Fruit fly (Drosophila melanogaster) whole organism, pupa: Measurements from ENCODE around the gene Nlg2.
A peak's percentile ranks its signal among the peaks of the same experiment; 100 is the strongest.

Source experiments
- CG10348 ChIP-seq: fragments of 200-800 bp; sonication (Bioruptor generic); IDR thresholded peaks from 2 replicates; pipeline ENCODE4 v1.3.6; 2022; ENCODE audit warnings: missing biosample characterization, missing genetic modification characterization
- CG12605 ChIP-seq: fragments of 200-800 bp; sonication (Bioruptor generic); IDR thresholded peaks from 2 replicates; pipeline ENCODE4 v1.3.6; 2022; ENCODE audit warnings: missing biosample characterization, missing genetic modification characterization
- CG13204 ChIP-seq: fragments of 200-800 bp; sonication (Bioruptor generic); optimal IDR thresholded peaks from 2 replicates; lab custom pipeline; 2018; ENCODE audit warnings: missing biosample characterization, mild to moderate bottlenecking, missing genetic modification characterization, moderate library complexity
- CG14655 ChIP-seq: fragments of 200-800 bp; sonication (Bioruptor generic); optimal IDR thresholded peaks from 3 replicates; lab custom pipeline; 2017; ENCODE audit warnings: mild to moderate bottlenecking, missing biosample characterization, missing genetic modification reagents, missing genetic modification characterization
- CG15710 ChIP-seq: fragments of 200-800 bp; sonication (Bioruptor generic); optimal IDR thresholded peaks from 2 replicates; lab custom pipeline; 2018; ENCODE audit warnings: missing biosample characterization, mild to moderate bottlenecking, missing genetic modification characterization, moderate library complexity
- CG17806 ChIP-seq: fragments of 200-800 bp; sonication (Bioruptor generic); optimal IDR thresholded peaks from 2 replicates; lab custom pipeline; 2018; ENCODE audit warnings: missing biosample characterization, mild to moderate bottlenecking, missing genetic modification characterization, moderate library complexity
- CG32121 ChIP-seq: fragments of 200-800 bp; sonication (Bioruptor generic); IDR thresholded peaks from 2 replicates; pipeline ENCODE4 v1.3.6; 2022; ENCODE audit warnings: missing biosample characterization, missing genetic modification characterization
- CG34367 ChIP-seq: fragments of 200-800 bp; sonication (Bioruptor generic); optimal IDR thresholded peaks from 2 replicates; lab custom pipeline; 2018; ENCODE audit warnings: missing biosample characterization, mild to moderate bottlenecking, missing genetic modification characterization
- CG4496 ChIP-seq: fragments of 200-800 bp; sonication (Bioruptor generic); IDR thresholded peaks from 3 replicates; pipeline ENCODE4 v1.3.6; 2022; ENCODE audit warnings: missing biosample characterization, missing genetic modification characterization
- CG8159 ChIP-seq: fragments of 200-800 bp; sonication (Bioruptor generic); optimal IDR thresholded peaks from 3 replicates; lab custom pipeline; 2018; ENCODE audit warnings: missing biosample characterization, mild to moderate bottlenecking, missing genetic modification characterization, moderate library complexity
- CG8301 ChIP-seq: fragments of 200-800 bp; sonication (Bioruptor generic); optimal IDR thresholded peaks from 2 replicates; lab custom pipeline; 2018; ENCODE audit warnings: missing biosample characterization, mild to moderate bottlenecking, missing genetic modification characterization
- CG9948 ChIP-seq: fragments of 200-800 bp; sonication (Bioruptor generic); optimal IDR thresholded peaks from 2 replicates; lab custom pipeline; 2018; ENCODE audit warnings: missing biosample characterization, mild to moderate bottlenecking, missing genetic modification characterization, moderate library complexity
- D1 ChIP-seq: fragments of 200-800 bp; sonication (Bioruptor generic); optimal IDR thresholded peaks from 2 replicates; lab custom pipeline; 2018; ENCODE audit warnings: missing biosample characterization, mild to moderate bottlenecking, missing genetic modification characterization, moderate library complexity
- EcR ChIP-seq: fragments of 200-800 bp; sonication (Bioruptor generic); optimal IDR thresholded peaks from 3 replicates; lab custom pipeline; 2019; ENCODE audit warnings: missing biosample characterization, missing genetic modification characterization, mild to moderate bottlenecking, moderate library complexity, missing genetic modification reagents
- Ets98B ChIP-seq: fragments of 200-800 bp; sonication (Bioruptor generic); IDR thresholded peaks from 2 replicates; pipeline ENCODE4 v1.3.6; 2022; ENCODE audit warnings: missing biosample characterization, missing genetic modification characterization
- Pif1A ChIP-seq: fragments of 200-800 bp; sonication (Bioruptor generic); optimal IDR thresholded peaks from 3 replicates; lab custom pipeline; 2016; ENCODE audit warnings: missing biosample characterization, missing genetic modification characterization
- Pif1B ChIP-seq: fragments of 200-800 bp; sonication (Bioruptor generic); optimal IDR thresholded peaks from 3 replicates; lab custom pipeline; 2016; ENCODE audit warnings: missing biosample characterization, missing genetic modification characterization
- Snoo ChIP-seq: fragments of 200-800 bp; sonication (Bioruptor generic); optimal IDR thresholded peaks from 3 replicates; lab custom pipeline; 2017; ENCODE audit warnings: missing biosample characterization, mild to moderate bottlenecking, missing genetic modification characterization, inconsistent platforms
- fd96Ca ChIP-seq: fragments of 200-800 bp; sonication (Bioruptor generic); IDR thresholded peaks from 3 replicates; pipeline ENCODE4 v1.3.6; 2022; ENCODE audit warnings: missing biosample characterization, missing genetic modification characterization
- gl ChIP-seq: fragments of 200-800 bp; sonication (Bioruptor generic); optimal IDR thresholded peaks from 2 replicates; lab custom pipeline; 2018; ENCODE audit warnings: missing biosample characterization, mild to moderate bottlenecking, missing genetic modification characterization
- rn ChIP-seq: fragments of 200-800 bp; sonication (Bioruptor generic); IDR thresholded peaks from 2 replicates; pipeline ENCODE4 v1.3.6; 2022; ENCODE audit warnings: missing biosample characterization, missing genetic modification characterization

Gene Nlg2

dm6 chr2L:6925114-6925513 is 50.4 kb downstream of the Nlg2 start:
- no peak for TF ChIP-seq CG9948 (tag; lab: Kevin White, UChicago)
- no peak for TF ChIP-seq CG8301 (tag; lab: Kevin White, UChicago)
- no peak for TF ChIP-seq CG15710
- no peak for TF ChIP-seq Pif1A (GFP tag; lab: Kevin White, UChicago)
- TF ChIP-seq CG12605 = no peak

- no peak for TF ChIP-seq CG8301 (tag; lab: Kevin White, UChicago)
- no peak for TF ChIP-seq rn (GFP tag; lab: Robert Waterston, UW)
- TF ChIP-seq CG32121 = no peak
- TF ChIP-seq CG14655 = no peak
- TF ChIP-seq D1 (tag; lab: Kevin White, UChicago) = no peak
- TF ChIP-seq fd96Ca (GFP tag; lab: Robert Waterston, UW) = no peak
- TF ChIP-seq Ets98B (GFP tag; lab: Robert Waterston, UW) = no peak
- TF ChIP-seq, all 21 proteins: peak for 0
Measured at dm6 chr2L:6931821-6932220, 57.1 kb downstream of the Nlg2 start, which contains the start of gene CG43232. TSS of gene CG43232 (plus strand) at chr2L:6932121.

- TF ChIP-seq CG9948 (tag; lab: Kevin White, UChicago) = no peak
- peak; percentile 7; the same call in 1 of the 2 replicates for TF ChIP-seq CG32121
- no peak for TF ChIP-seq CG8301 (tag; lab: Kevin White, UChicago)
Measured at dm6 chr2L:6939698-6940097, 65.0 kb downstream of the Nlg2 start.

DNA sequence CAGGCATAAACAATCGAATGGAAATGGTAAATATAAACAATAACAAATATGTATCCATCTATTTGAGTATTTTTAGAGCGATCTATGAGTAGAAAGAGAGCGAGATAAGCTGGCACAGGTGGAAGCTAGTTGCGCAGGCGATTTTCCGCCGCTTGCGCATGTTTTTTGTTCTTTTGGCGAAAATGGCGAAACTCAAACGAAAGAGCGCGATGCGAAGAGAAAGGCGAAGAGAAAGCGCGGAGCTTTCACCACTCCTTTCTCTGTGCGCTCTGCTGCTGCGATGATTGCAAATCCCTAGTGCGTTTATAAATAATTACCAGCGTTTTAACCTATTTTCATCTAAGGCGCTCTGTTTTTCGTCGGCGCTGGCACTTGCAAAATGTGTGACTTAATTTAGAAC is 67.0 kb downstream of the Nlg2 start:
- TF ChIP-seq EcR (GFP tag; lab: Kevin White, UChicago) (no peak), Ets98B (GFP tag; lab: Robert Waterston, UW) (no peak), CG32121 (no peak), CG10348 (GFP tag; lab: Robert Waterston, UW) (no peak)

DNA sequence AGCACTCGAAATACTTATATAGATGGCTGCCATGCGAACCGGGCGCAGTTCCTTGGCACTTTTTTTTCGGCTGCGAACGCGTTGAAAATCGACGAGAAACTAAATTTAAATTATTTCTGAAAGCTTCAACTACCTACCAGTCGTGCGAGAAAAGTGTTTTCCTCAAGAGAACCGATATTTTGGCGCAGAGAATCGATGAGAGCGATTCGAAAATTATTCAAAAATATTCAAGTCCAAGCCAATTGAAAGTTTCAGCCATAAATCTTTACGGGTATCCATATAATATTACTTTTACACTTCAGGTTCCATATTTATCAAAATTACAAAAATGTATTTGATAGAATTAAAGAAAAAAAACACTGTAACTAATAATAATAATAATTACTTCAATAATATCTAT is 68.0 kb downstream of the Nlg2 start, which contains the start of gene CG18304:
TSS of gene CG18304 (minus strand) at position 101 of the 400 bp plus-strand sequence.
- TF ChIP-seq CG32121 (no peak), CG15710 (no peak), rn (GFP tag; lab: Robert Waterston, UW) (no peak), CG12605 (no peak), gl (tag; lab: Kevin White, UChicago) (no peak), CG14655 (no peak), CG4496 (no peak), CG17806 (tag; lab: Kevin White, UChicago) (no peak), CG9948 (tag; lab: Kevin White, UChicago) (no peak), Pif1A (GFP tag; lab: Kevin White, UChicago) (no peak), Pif1B (GFP tag; lab: Kevin White, UChicago) (no peak), CG13204 (GFP tag; lab: Kevin White, UChicago) (no peak), CG34367 (tag; lab: Kevin White, UChicago) (no peak), D1 (tag; lab: Kevin White, UChicago) (no peak), CG8301 (tag; lab: Kevin White, UChicago) (no peak)

DNA sequence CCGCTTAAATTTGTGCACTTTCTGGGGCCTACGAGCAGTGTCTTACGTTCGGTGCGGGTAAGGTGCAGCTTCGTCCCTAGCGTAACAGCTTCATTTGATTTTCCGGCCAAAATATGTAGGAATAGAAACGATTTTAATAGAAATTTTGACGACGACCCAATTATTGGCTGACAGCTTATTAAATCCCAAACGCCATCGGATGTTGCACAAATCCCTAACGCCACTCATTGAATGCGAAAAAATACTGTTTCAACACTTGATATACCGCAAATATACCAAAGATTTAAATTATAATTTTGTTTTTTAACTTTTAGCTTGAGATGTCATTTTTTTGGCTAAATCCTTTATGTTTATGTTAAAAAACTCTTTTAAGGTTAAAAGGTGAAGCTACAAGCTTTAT is 70.4 kb downstream of the Nlg2 start, which contains the start of gene Fgop2:
TSS of gene Fgop2 (minus strand) at position 202 of the 400 bp plus-strand sequence.
- TF ChIP-seq D1 (tag; lab: Kevin White, UChicago) = no peak
- TF ChIP-seq CG10348 (GFP tag; lab: Robert Waterston, UW) = no peak
- TF ChIP-seq CG8301 (tag; lab: Kevin White, UChicago) = no peak
- TF ChIP-seq CG14655 = no peak
- no peak for TF ChIP-seq Snoo (tag; lab: Kevin White, UChicago)
- TF ChIP-seq Pif1A (GFP tag; lab: Kevin White, UChicago) = no peak
- TF ChIP-seq Ets98B (GFP tag; lab: Robert Waterston, UW) = no peak
- no peak for TF ChIP-seq EcR (GFP tag; lab: Kevin White, UChicago)
- TF ChIP-seq CG34367 (tag; lab: Kevin White, UChicago) = no peak
- no peak for TF ChIP-seq CG15710
- no peak for TF ChIP-seq CG13204 (GFP tag; lab: Kevin White, UChicago)
- TF ChIP-seq Pif1B (GFP tag; lab: Kevin White, UChicago) = no peak
- TF ChIP-seq CG32121 = no peak
- no peak for TF ChIP-seq CG17806 (tag; lab: Kevin White, UChicago)
- no peak for TF ChIP-seq CG9948 (tag; lab: Kevin White, UChicago)
- no peak for TF ChIP-seq rn (GFP tag; lab: Robert Waterston, UW)
- TF ChIP-seq CG12605 = no peak
- TF ChIP-seq fd96Ca (GFP tag; lab: Robert Waterston, UW) = no peak

DNA sequence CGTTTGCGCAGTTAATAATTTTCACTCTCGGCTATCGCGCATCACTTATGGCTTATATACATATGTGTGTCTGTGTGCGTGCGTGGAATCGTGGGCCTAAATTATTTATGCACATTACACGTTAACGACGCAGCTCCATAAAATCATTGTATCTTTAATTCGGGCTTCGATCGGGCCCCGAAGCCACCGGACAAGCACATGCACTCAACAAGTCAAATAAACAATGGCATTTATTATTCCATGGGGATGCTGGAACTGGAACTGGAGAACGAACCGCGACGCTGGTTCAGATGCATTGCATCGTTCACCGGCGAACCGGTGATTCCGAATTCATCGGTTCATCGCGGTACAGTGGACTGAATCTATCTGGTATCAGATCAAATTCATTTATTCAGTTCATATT is 73.8 kb downstream of the Nlg2 start, which contains the start of gene ihog:
TSS of gene ihog (minus strand) at position 269 of the 403 bp plus-strand sequence.
- peak; percentile 58 for TF ChIP-seq EcR (GFP tag; lab: Kevin White, UChicago)
- TF ChIP-seq CG12605 = peak; percentile 42; the same call in 1 of the 2 replicates
- TF ChIP-seq fd96Ca (GFP tag; lab: Robert Waterston, UW) = no peak
- peak; percentile 8 for TF ChIP-seq CG34367 (tag; lab: Kevin White, UChicago)

dm6 chr2L:6950096-6950495 is 75.4 kb downstream of the Nlg2 start, which contains the start of the genes Gas41 and SA1:
TSS of gene Gas41 (minus strand) at chr2L:6950207.
TSS of gene SA1 (plus strand) at chr2L:6950421.
- TF ChIP-seq CG4496 (peak; percentile 87), EcR (GFP tag; lab: Kevin White, UChicago) (no peak), CG15710 (peak; percentile 92), Pif1B (GFP tag; lab: Kevin White, UChicago) (no peak), CG9948 (tag; lab: Kevin White, UChicago) (peak; percentile 82), CG13204 (GFP tag; lab: Kevin White, UChicago) (no peak), CG10348 (GFP tag; lab: Robert Waterston, UW) (no peak), CG17806 (tag; lab: Kevin White, UChicago) (peak; percentile 86), CG34367 (tag; lab: Kevin White, UChicago) (peak; percentile 48), Snoo (tag; lab: Kevin White, UChicago) (peak; percentile 30), CG8159 (peak; percentile 82), gl (tag; lab: Kevin White, UChicago) (peak; percentile 25), CG32121 (peak; percentile 86), fd96Ca (GFP tag; lab: Robert Waterston, UW) (no peak), Ets98B (GFP tag; lab: Robert Waterston, UW) (peak; percentile 85), rn (GFP tag; lab: Robert Waterston, UW) (peak; percentile 70)
- TF ChIP-seq, all 21 proteins: peak for 11
